Fruit fly (Drosophila melanogaster) whole organism, prepupa: Measurements from ENCODE around the gene HP4.

Experiments
- CG3919 ChIP-seq: fragments of 200-800 bp; sonication (Bioruptor generic); optimal IDR thresholded peaks from 3 replicates; lab custom pipeline; 2016; ENCODE audit warnings: missing biosample characterization, missing genetic modification characterization
- CG7368 ChIP-seq: fragments of 200-800 bp; sonication (Bioruptor generic); optimal IDR thresholded peaks from 3 replicates; lab custom pipeline; 2016; ENCODE audit warnings: missing biosample characterization, missing genetic modification characterization
- Hr4 ChIP-seq: fragments of 200-800 bp; sonication (Bioruptor generic); optimal IDR thresholded peaks from 3 replicates; lab custom pipeline; 2016; ENCODE audit warnings: missing biosample characterization, missing genetic modification characterization
- ss ChIP-seq, 2 experiments: fragments of 200-800 bp; sonication (Bioruptor generic); optimal IDR thresholded peaks; 2 replicates in 1 of 2; 3 replicates in 1 of 2; lab custom pipeline; 2017 to 2018; ENCODE audit warnings: mild to moderate bottlenecking in 2 of 2, missing biosample characterization in 2 of 2, missing genetic modification characterization in 2 of 2, moderate library complexity in 1 of 2

- TF ChIP-seq ss (GFP tag; optimal IDR thresholded peaks at IDR 0.05; lab: Kevin White, UChicago) (no peak), CG3919 (GFP tag; lab: Kevin White, UChicago) (no peak), CG7368 (GFP tag; lab: Kevin White, UChicago) (no peak), Hr4 (no peak)
Observed at dm6 chr3L:7947880-7948286, 28.1 kb downstream of the HP4 start, which contains the start of gene exex.
